Worm (Caenorhabditis elegans) whole organism, young adult: ENCODE results near the gene Y105C5B.15.

Experiments
- B0035.1 ChIP-seq: sonication (generic microtip); optimal IDR thresholded peaks from 2 replicates; lab custom pipeline; 2016; ENCODE audit warnings: missing genetic modification characterization, mild to moderate bottlenecking, missing compliant biosample characterization, missing genotype, missing genetic modification reagents
- C06A6.2 ChIP-seq: fragments of 200-800 bp; sonication (Bioruptor generic); conservative IDR thresholded peaks from 2 replicates; pipeline ENCODE4 v1.3.6; 2022; ENCODE audit warnings: missing genetic modification characterization, missing compliant biosample characterization
- F10E7.11 ChIP-seq: sonication (generic microtip); optimal IDR thresholded peaks from 2 replicates; lab custom pipeline; 2017; ENCODE audit warnings: mild to moderate bottlenecking, missing genetic modification characterization, moderate library complexity, missing compliant biosample characterization
- F37B4.10 ChIP-seq: fragments of 200-800 bp; sonication (Bioruptor generic); IDR thresholded peaks from 2 replicates; pipeline ENCODE4 v1.3.6; 2022; ENCODE audit warnings: missing genetic modification characterization, missing compliant biosample characterization
- F49E8.2 ChIP-seq: sonication (generic microtip); optimal IDR thresholded peaks from 3 replicates; lab custom pipeline; 2017; ENCODE audit warnings: missing genetic modification characterization, mild to moderate bottlenecking, missing compliant biosample characterization, antibody characterized with exemption, moderate library complexity; ENCODE audit not compliant: insufficient read depth
- Y53F4B.3 ChIP-seq: fragments of 200-800 bp; sonication (Bioruptor generic); IDR thresholded peaks from 2 replicates; pipeline ENCODE4 v1.3.6; 2022; ENCODE audit warnings: missing genetic modification reagents, missing genetic modification characterization, missing compliant biosample characterization
- aptf-2 ChIP-seq: fragments of 200-800 bp; sonication (Bioruptor generic); conservative IDR thresholded peaks from 2 replicates; pipeline ENCODE4 v1.3.6; 2022; ENCODE audit warnings: missing genetic modification reagents, missing genetic modification characterization, missing compliant biosample characterization
- aptf-3 ChIP-seq: fragments of 200-800 bp; sonication (Bioruptor generic); IDR thresholded peaks from 2 replicates; pipeline ENCODE4 v1.3.6; 2022; ENCODE audit warnings: missing genetic modification characterization, missing compliant biosample characterization
- atf-7 ChIP-seq: sonication (generic microtip); optimal IDR thresholded peaks from 2 replicates; lab custom pipeline; 2017; ENCODE audit warnings: mild to moderate bottlenecking, missing genetic modification characterization, missing compliant biosample characterization
- attf-6 ChIP-seq: fragments of 200-800 bp; sonication (Bioruptor generic); IDR thresholded peaks from 2 replicates; pipeline ENCODE4 v1.3.6; 2022; ENCODE audit warnings: missing genetic modification reagents, missing genetic modification characterization, missing compliant biosample characterization
- cebp-1 ChIP-seq, 2 experiments: fragments of 200-800 bp in 1 of 2; sonication (Bioruptor generic) in 1 of 2; sonication (generic microtip) in 1 of 2; IDR thresholded peaks in 1 of 2; optimal IDR thresholded peaks in 1 of 2; 2 replicates each; pipeline versions ENCODE4 v1.3.6 to Lab custom; 2017 to 2022; ENCODE audit warnings: missing compliant biosample characterization in 2 of 2, missing genetic modification characterization in 2 of 2, mild to moderate bottlenecking in 1 of 2, missing genetic modification reagents in 1 of 2, moderate library complexity in 1 of 2
- cebp-2 ChIP-seq: fragments of 200-800 bp; sonication (Bioruptor generic); IDR thresholded peaks from 2 replicates; pipeline ENCODE4 v1.3.6; 2022; ENCODE audit warnings: missing genetic modification characterization, missing compliant biosample characterization
- ceh-100 ChIP-seq: fragments of 200-800 bp; sonication (Bioruptor generic); IDR thresholded peaks from 2 replicates; pipeline ENCODE4 v1.3.6; 2022; ENCODE audit warnings: missing genetic modification reagents, missing genetic modification characterization, missing compliant biosample characterization
- fkh-3 ChIP-seq: sonication (generic microtip); optimal IDR thresholded peaks from 2 replicates; lab custom pipeline; 2016; ENCODE audit warnings: mild to moderate bottlenecking, missing genetic modification characterization, missing compliant biosample characterization
- hmg-20 ChIP-seq: fragments of 200-800 bp; sonication (Bioruptor generic); IDR thresholded peaks from 2 replicates; pipeline ENCODE4 v1.3.6; 2022; ENCODE audit warnings: missing genetic modification reagents, missing genetic modification characterization, missing compliant biosample characterization
- lag-1 ChIP-seq: fragments of 200-800 bp; sonication (Bioruptor generic); IDR thresholded peaks from 2 replicates; pipeline ENCODE4 v1.3.6; 2022; ENCODE audit warnings: missing genetic modification reagents, missing genetic modification characterization, missing compliant biosample characterization
- lin-35 ChIP-seq, 3 experiments: fragments of 150-350 bp in 2 of 3; sonication (generic microtip) in 1 of 3; optimal IDR thresholded peaks; 2 replicates each; lab custom pipeline; 2014 to 2018; ENCODE audit warnings: missing biosample characterization in 3 of 3, missing genetic modification characterization in 3 of 3, missing genetic modification reagents in 3 of 3
- mes-4 ChIP-seq: sonication (generic microtip); optimal IDR thresholded peaks from 2 replicates; lab custom pipeline; 2016; ENCODE audit warnings: missing genotype, missing genetic modification characterization, missing compliant biosample characterization
- nfya-1 ChIP-seq: sonication (generic microtip); optimal IDR thresholded peaks from 2 replicates; lab custom pipeline; 2017; ENCODE audit warnings: antibody characterized with exemption, missing compliant biosample characterization, missing genetic modification characterization, borderline replicate concordance; ENCODE audit not compliant: insufficient read depth
- nfya-2 ChIP-seq: fragments of 200-800 bp; sonication (Bioruptor generic); IDR thresholded peaks from 2 replicates; pipeline ENCODE4 v1.3.6; 2022; ENCODE audit warnings: missing genetic modification reagents, missing genetic modification characterization, missing compliant biosample characterization
- nhr-27 ChIP-seq: fragments of 200-800 bp; sonication (Bioruptor generic); optimal IDR thresholded peaks from 2 replicates; lab custom pipeline; 2018; ENCODE audit warnings: mild to moderate bottlenecking, missing genetic modification characterization, moderate library complexity, missing compliant biosample characterization
- rpc-1 ChIP-seq, 2 experiments: fragments of 150-350 bp in 1 of 2; sonication (generic microtip) in 1 of 2; optimal IDR thresholded peaks; 2 replicates each; lab custom pipeline; 2014 to 2018; ENCODE audit warnings: missing biosample characterization in 1 of 2, missing genetic modification characterization in 1 of 2, missing genetic modification reagents in 1 of 2, missing genotype in 1 of 2
- snpc-4 ChIP-seq, 5 experiments: fragments of 150-350 bp in 1 of 5; sonication (generic microtip) in 4 of 5; optimal IDR thresholded peaks; 2 replicates each; lab custom pipeline; 2014 to 2018; ENCODE audit warnings: missing genetic modification characterization in 5 of 5, missing biosample characterization in 3 of 5, antibody characterized with exemption in 2 of 5, mild to moderate bottlenecking in 2 of 5, missing compliant biosample characterization in 2 of 5, missing genotype in 2 of 5, moderate library complexity in 2 of 5, missing genetic modification reagents in 1 of 5
- tbp1 ChIP-seq: fragments of 200-800 bp; sonication (Bioruptor generic); optimal IDR thresholded peaks from 2 replicates; lab custom pipeline; 2018; ENCODE audit warnings: mild to moderate bottlenecking, missing genetic modification characterization, missing compliant biosample characterization
- xnd-1 ChIP-seq: sonication (generic microtip); optimal IDR thresholded peaks from 2 replicates; lab custom pipeline; 2016; ENCODE audit warnings: missing genotype, missing genetic modification reagents, missing genetic modification characterization, missing compliant biosample characterization
- ztf-18 ChIP-seq: sonication (generic microtip); optimal IDR thresholded peaks from 2 replicates; lab custom pipeline; 2016; ENCODE audit warnings: missing genotype, mild to moderate bottlenecking, missing genetic modification characterization, missing compliant biosample characterization

Gene Y105C5B.15

ce11 chrIV:15950838-15951581 lies 726 bp upstream of the Y105C5B.15 start, which contains the start of gene ifas-3:
Gene ifas-3 (minus strand): TSS chrIV:15950888.
- TF ChIP-seq snpc-4 (GFP tag; optimal IDR thresholded peaks at IDR 0.05; lab: Kevin White, UChicago) (no peak), snpc-4 (tag; optimal IDR thresholded peaks at IDR 0.05; lab: Kevin White, UChicago) (peak in 1 of 4 experiments; percentile 80), C06A6.2 (no peak)
- TF ChIP-seq, all 124 proteins: peak for 1

- TF ChIP-seq hmg-20 (GFP tag; lab: Robert Waterston, UW): no peak
- TF ChIP-seq rpc-1 (optimal IDR thresholded peaks at IDR 0.05; lab: Kevin White, UChicago): no peak
- TF ChIP-seq rpc-1 (tag; optimal IDR thresholded peaks at IDR 0.05; lab: Kevin White, UChicago): peak; percentile 26
- no peak for TF ChIP-seq nfya-2
- peak; percentile 86 for TF ChIP-seq attf-6 (GFP tag; lab: Robert Waterston, UW)
- TF ChIP-seq snpc-4 (GFP tag; optimal IDR thresholded peaks at IDR 0.05; lab: Kevin White, UChicago): peak; percentile 20
- TF ChIP-seq snpc-4 (tag; optimal IDR thresholded peaks at IDR 0.05; lab: Kevin White, UChicago): peak in 3 of 4 experiments; percentile 88 to 91 (median 91)
- peak; percentile 20 for TF ChIP-seq tbp1 (GFP tag; lab: Kevin White, UChicago)
Measured at ce11 chrIV:15953689-15954088, 2.0 kb downstream of the Y105C5B.15 start.

ce11 chrIV:15955349-15955748 lies 3.6 kb downstream of the Y105C5B.15 start:
- TF ChIP-seq atf-7 (tag; lab: Kevin White, UChicago): no peak
- TF ChIP-seq attf-6 (GFP tag; lab: Robert Waterston, UW): peak; percentile 77
- TF ChIP-seq snpc-4 (GFP tag; optimal IDR thresholded peaks at IDR 0.05; lab: Kevin White, UChicago): no peak
- peak in 2 of 4 experiments; percentile 13 to 64 for TF ChIP-seq snpc-4 (tag; optimal IDR thresholded peaks at IDR 0.05; lab: Kevin White, UChicago)
- TF ChIP-seq nfya-1: no peak

- TF ChIP-seq snpc-4 (GFP tag; optimal IDR thresholded peaks at IDR 0.05; lab: Kevin White, UChicago) (no peak), snpc-4 (tag; optimal IDR thresholded peaks at IDR 0.05; lab: Kevin White, UChicago) (peak in 1 of 4 experiments; percentile 55), F10E7.11 (tag; lab: Kevin White, UChicago) (no peak), ceh-100 (GFP tag; lab: Robert Waterston, UW) (no peak), aptf-3 (GFP tag; lab: Robert Waterston, UW) (no peak), B0035.1 (tag; lab: Kevin White, UChicago) (no peak), fkh-3 (tag; lab: Kevin White, UChicago) (no peak), xnd-1 (tag; lab: Kevin White, UChicago) (no peak), lag-1 (GFP tag; lab: Robert Waterston, UW) (no peak), cebp-2 (GFP tag; lab: Robert Waterston, UW) (no peak), Y53F4B.3 (GFP tag; lab: Robert Waterston, UW) (no peak), aptf-2 (GFP tag; lab: Robert Waterston, UW) (no peak), lin-35 (GFP tag; optimal IDR thresholded peaks at IDR 0.05; lab: Kevin White, UChicago) (no peak), cebp-1 (GFP tag; IDR thresholded peaks at IDR 0.05; lab: Robert Waterston, UW) (no peak), cebp-1 (tag; optimal IDR thresholded peaks at IDR 0.05; lab: Kevin White, UChicago) (no peak), attf-6 (GFP tag; lab: Robert Waterston, UW) (peak; percentile 61; the same call in 1 of the 2 replicates), mes-4 (tag; lab: Kevin White, UChicago) (no peak), nhr-27 (tag; lab: Kevin White, UChicago) (no peak), ztf-18 (tag; lab: Kevin White, UChicago) (no peak)
Measured at ce11 chrIV:15961069-15961468, 9.3 kb downstream of the Y105C5B.15 start.

ce11 chrIV:15962219-15962762 lies 10.6 kb downstream of the Y105C5B.15 start, which contains the start of gene lgc-19:
Gene lgc-19 (minus strand): TSS chrIV:15962712.
- TF ChIP-seq F49E8.2 (tag; lab: Kevin White, UChicago): no peak
- 0 out of 2 replicates have a peak, but pooled peaks have one; percentile 73 for TF ChIP-seq F37B4.10 (GFP tag; lab: Robert Waterston, UW)
